Worm (Caenorhabditis elegans) whole organism, mixed stage, embryonic: ENCODE results near the gene die-1.

Experiments used
- nhr-12 ChIP-seq: fragments of 150-350 bp; optimal IDR thresholded peaks from 2 replicates; lab custom pipeline; 2014; ENCODE audit warnings: missing biosample characterization, missing genetic modification characterization
- nhr-237 ChIP-seq: fragments of 150-350 bp; optimal IDR thresholded peaks from 2 replicates; lab custom pipeline; 2014; ENCODE audit warnings: missing biosample characterization, missing genetic modification characterization
- nhr-28 ChIP-seq: fragments of 150-350 bp; optimal IDR thresholded peaks from 2 replicates; lab custom pipeline; 2014; ENCODE audit warnings: missing biosample characterization, missing genetic modification characterization
- nhr-76 ChIP-seq: sonication (generic microtip); optimal IDR thresholded peaks from 2 replicates; lab custom pipeline; 2017; ENCODE audit warnings: missing biosample characterization, missing genetic modification characterization
- snpc-4 ChIP-seq: fragments of 150-350 bp; optimal IDR thresholded peaks from 2 replicates; lab custom pipeline; 2014; ENCODE audit warnings: missing biosample characterization, missing genetic modification characterization
- unc-39 ChIP-seq: fragments of 150-350 bp; optimal IDR thresholded peaks from 2 replicates; lab custom pipeline; 2014; ENCODE audit warnings: missing biosample characterization, missing genetic modification characterization

ce11 chrII:10084482-10084881 is 16.8 kb upstream of the die-1 start:
- TF ChIP-seq nhr-237, result no peak
- no peak for TF ChIP-seq nhr-76 (tag; lab: Kevin White, UChicago)
- TF ChIP-seq nhr-12 (tag; lab: Kevin White, UChicago), result no peak
- TF ChIP-seq nhr-28 (tag; lab: Kevin White, UChicago), result no peak
- no peak for TF ChIP-seq snpc-4 (tag; lab: Kevin White, UChicago)
- TF ChIP-seq unc-39 (tag; lab: Kevin White, UChicago), result no peak
